Fruit fly (Drosophila melanogaster): Measurements from ENCODE around the gene gudu.

gudu gene

dm6 chr2L:7401627-7402026 is 13.3 kb downstream of the gudu start (continued):
- TF ChIP-seq CG13894 (tag; optimal IDR thresholded peaks at IDR 0.05) (peak; percentile 73), HmgZ (tag; optimal IDR thresholded peaks at IDR 0.05) (peak; percentile 54), CG7786 (GFP tag; optimal IDR thresholded peaks at IDR 0.05) (peak; percentile 13), dpn (GFP tag; optimal IDR thresholded peaks at IDR 0.05) (peak; percentile 6 to 48), Sin3A (optimal IDR thresholded peaks at IDR 0.05) (no peak), Taf1 (GFP tag; IDR thresholded peaks at IDR 0.05) (peak; percentile 66; the same call in 1 of the 2 replicates), pnt (GFP tag; optimal IDR thresholded peaks at IDR 0.05) (no peak), abd-A (tag; optimal IDR thresholded peaks at IDR 0.05) (no peak), ken (GFP tag; IDR thresholded peaks at IDR 0.05) (peak; percentile 52; the same call in 1 of the 3 replicates), CG15696 (tag; optimal IDR thresholded peaks at IDR 0.05) (peak; percentile 61), lilli (GFP tag; optimal IDR thresholded peaks at IDR 0.05) (peak; percentile 66), Dip3 (GFP tag; optimal IDR thresholded peaks at IDR 0.05) (no peak), bbx (GFP tag; IDR thresholded peaks at IDR 0.05; ENCODE audit: partially characterized antibody) (no peak), CG7357 (GFP tag; IDR thresholded peaks at IDR 0.05) (peak; percentile 54; the same call in 1 of the 3 replicates), CG7372 (GFP tag; IDR thresholded peaks at IDR 0.05) (peak; percentile 65; the same call in 1 of the 2 replicates), grau (tag; optimal IDR thresholded peaks at IDR 0.05) (peak; percentile 96), CG8944 (GFP tag; optimal IDR thresholded peaks at IDR 0.05) (peak; percentile 22), esg (GFP tag; conservative IDR thresholded peaks at IDR 0.05) (peak; percentile 63), Chrac-16 (GFP tag; optimal IDR thresholded peaks at IDR 0.05) (peak; percentile 53), CG8290 (GFP tag; optimal IDR thresholded peaks at IDR 0.05) (no peak), CG8290 (tag; optimal IDR thresholded peaks at IDR 0.05) (peak in 1 of 2 experiments; percentile 16), CG10209 (GFP tag; optimal IDR thresholded peaks at IDR 0.05) (peak; percentile 57), Mrtf (GFP tag; IDR thresholded peaks at IDR 0.05) (peak; percentile 73; the same call in 1 of the 3 replicates), CG15514 (GFP tag; optimal IDR thresholded peaks at IDR 0.05) (peak; percentile 29), CG12744 (GFP tag; optimal IDR thresholded peaks at IDR 0.05) (no peak), mld (GFP tag; IDR thresholded peaks at IDR 0.05; ENCODE audit: partially characterized antibody) (no peak), Dip2 (GFP tag; IDR thresholded peaks at IDR 0.05) (no peak), CG2116 (GFP tag; optimal IDR thresholded peaks at IDR 0.05) (peak; percentile 9), CG9215 (GFP tag; IDR thresholded peaks at IDR 0.05) (peak; percentile 62), CG34422 (GFP tag; IDR thresholded peaks at IDR 0.05) (peak; percentile 73; the same call in 2 of the 3 replicates), CG10366 (GFP tag; IDR thresholded peaks at IDR 0.05) (peak; percentile 79), ttk (GFP tag; IDR thresholded peaks at IDR 0.05) (peak; percentile 83), CG14667 (GFP tag; IDR thresholded peaks at IDR 0.05) (peak; percentile 64), CG3995 (GFP tag; optimal IDR thresholded peaks at IDR 0.05) (no peak), Hr3 (GFP tag; optimal IDR thresholded peaks at IDR 0.05) (peak; percentile 25), CG1647 (GFP tag; optimal IDR thresholded peaks at IDR 0.05) (peak; percentile 15), kah (GFP tag; optimal IDR thresholded peaks at IDR 0.05) (peak; percentile 8), Xbp1 (GFP tag; optimal IDR thresholded peaks at IDR 0.05) (peak; percentile 41), psq (GFP tag; optimal IDR thresholded peaks at IDR 0.05) (no peak), Hr39 (optimal IDR thresholded peaks at IDR 0.05) (no peak), klu (GFP tag; IDR thresholded peaks at IDR 0.05) (peak; percentile 62), CG6654 (GFP tag; optimal IDR thresholded peaks at IDR 0.05) (no peak), CG32767 (GFP tag; IDR thresholded peaks at IDR 0.05) (0 out of 2 replicates have a peak, but pooled peaks have one; percentile 37), chn (GFP tag; optimal IDR thresholded peaks at IDR 0.05) (peak; percentile 15), CG31224 (GFP tag; IDR thresholded peaks at IDR 0.05) (peak; percentile 63), Dp (GFP tag; optimal IDR thresholded peaks at IDR 0.05) (no peak), CG7928 (GFP tag; optimal IDR thresholded peaks at IDR 0.05) (peak; percentile 12), Meics (GFP tag; optimal IDR thresholded peaks at IDR 0.05) (peak; percentile 61), pan (optimal IDR thresholded peaks at IDR 0.05) (no peak), pan (GFP tag; optimal IDR thresholded peaks at IDR 0.05 in 1 of 2, IDR thresholded peaks at IDR 0.05 in 1 of 2) (peak in 1 of 2 experiments; percentile 86), usp (GFP tag; optimal IDR thresholded peaks at IDR 0.05) (no peak), H2.0 (GFP tag; IDR thresholded peaks at IDR 0.05) (peak; percentile 74), E2f1 (GFP tag; IDR thresholded peaks at IDR 0.05) (peak; percentile 64)

Data from whole organism, embryonic.